Worm (Caenorhabditis elegans): ENCODE results near the gene F26A1.1.

DNA sequence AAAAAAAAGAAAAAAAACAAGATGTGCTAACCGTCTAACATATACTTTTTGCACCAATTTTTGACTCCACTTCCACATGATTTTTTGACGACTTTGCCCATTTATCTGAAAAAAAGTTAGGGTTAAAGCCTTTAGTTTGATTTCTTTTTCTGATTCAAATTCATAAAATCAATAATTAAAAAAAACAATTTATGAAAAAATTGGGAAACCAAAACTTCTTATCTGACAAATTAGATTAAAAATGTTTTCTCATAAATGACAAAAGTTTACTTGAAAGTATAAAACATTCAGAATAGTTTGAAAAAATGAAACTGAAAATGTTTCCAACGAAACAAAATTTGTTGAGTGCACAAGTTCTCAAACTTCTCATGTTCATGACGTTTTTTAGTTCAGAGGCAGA, 30.5 kb upstream of the F26A1.1 start, which contains the start of gene F26A1.7:
- no peak for TF ChIP-seq ceh-18 (tag; optimal IDR thresholded peaks at IDR 0.05)
- no peak for TF ChIP-seq npax-4 (tag; optimal IDR thresholded peaks at IDR 0.05)
- TF ChIP-seq ama-1 (optimal IDR thresholded peaks at IDR 0.05) = no peak
